Fruit fly (Drosophila melanogaster) S2 (cell line): ENCODE data around the gene APP-BP1.

Source experiments
- CG8478 ChIP-seq: fragments of >200 bp; optimal IDR thresholded peaks from 2 replicates; lab custom pipeline; 2018
- CTCF ChIP-seq, 2 experiments: fragments of >200 bp; optimal IDR thresholded peaks; 2 replicates each; lab custom pipeline; 2018

- TF ChIP-seq CG8478 (lab: Kevin White, UChicago) = no peak
- TF ChIP-seq CTCF (optimal IDR thresholded peaks at IDR 0.05; lab: Kevin White, UChicago) = no peak
These were observed 50.5 kb downstream of the APP-BP1 start for dm6 chr3L:11148478-11149251.
